Fruit fly (Drosophila melanogaster): ENCODE measurements around the gene DIP-epsilon.

Gene DIP-epsilon

dm6 chr2L:6339010-6339897 is 71.9 kb downstream of the DIP-epsilon start (continued):
- TF ChIP-seq CG7357 (GFP tag; IDR thresholded peaks at IDR 0.05) (peak; percentile 39; the same call in 1 of the 3 replicates), ATbp (GFP tag; optimal IDR thresholded peaks at IDR 0.05) (peak; percentile 34), disco-r (GFP tag; optimal IDR thresholded peaks at IDR 0.05) (no peak), CG2678 (tag; optimal IDR thresholded peaks at IDR 0.05) (peak; percentile 51), Hsf (GFP tag; optimal IDR thresholded peaks at IDR 0.05) (peak; percentile 32), CG11504 (tag; optimal IDR thresholded peaks at IDR 0.05) (peak; percentile 61), bcd (GFP tag; optimal IDR thresholded peaks at IDR 0.05) (peak; percentile 4), chif (GFP tag; optimal IDR thresholded peaks at IDR 0.05) (peak in 1 of 2 experiments; percentile 63), slp2 (GFP tag; optimal IDR thresholded peaks at IDR 0.05) (peak; percentile 10), wdn (GFP tag; IDR thresholded peaks at IDR 0.05) (peak; percentile 59), Ada2b (GFP tag; IDR thresholded peaks at IDR 0.05) (peak; percentile 25; the same call in 1 of the 2 replicates), CG34376 (GFP tag; optimal IDR thresholded peaks at IDR 0.05) (no peak), Ravus (GFP tag; IDR thresholded peaks at IDR 0.05) (no peak), CG2120 (GFP tag; optimal IDR thresholded peaks at IDR 0.05) (peak; percentile 71), cg (GFP tag; optimal IDR thresholded peaks at IDR 0.05) (peak; percentile 90), CG2875 (GFP tag; optimal IDR thresholded peaks at IDR 0.05) (no peak), CG10267 (tag; optimal IDR thresholded peaks at IDR 0.05) (peak; percentile 8), Hr3 (GFP tag; optimal IDR thresholded peaks at IDR 0.05) (peak; percentile 28), MBD-R2 (GFP tag; IDR thresholded peaks at IDR 0.05) (peak; percentile 5; the same call in 1 of the 2 replicates), nom (GFP tag; optimal IDR thresholded peaks at IDR 0.05) (peak; percentile 94), ems (GFP tag; optimal IDR thresholded peaks at IDR 0.05) (peak; percentile 27), HLHmδ (GFP tag; optimal IDR thresholded peaks at IDR 0.05) (peak; percentile 69), CG8290 (GFP tag; optimal IDR thresholded peaks at IDR 0.05) (no peak), CG8290 (tag; optimal IDR thresholded peaks at IDR 0.05) (peak in 1 of 2 experiments; percentile 16), Trl (optimal IDR thresholded peaks at IDR 0.05) (peak; percentile 55 to 66), Trl (GFP tag; optimal IDR thresholded peaks at IDR 0.05) (peak; percentile 38), CG13296 (GFP tag; optimal IDR thresholded peaks at IDR 0.05) (peak; percentile 22), CG9817 (tag; optimal IDR thresholded peaks at IDR 0.05) (peak; percentile 40), seq (GFP tag; IDR thresholded peaks at IDR 0.05) (0 out of 2 replicates have a peak, but pooled peaks have one; percentile 51), CG17385 (GFP tag; optimal IDR thresholded peaks at IDR 0.05) (peak; percentile 32), Mrtf (GFP tag; IDR thresholded peaks at IDR 0.05) (no peak), CG7928 (GFP tag; optimal IDR thresholded peaks at IDR 0.05) (no peak), CG16779 (GFP tag; IDR thresholded peaks at IDR 0.05) (no peak), CG2199 (GFP tag; IDR thresholded peaks at IDR 0.05) (peak; percentile 75; the same call in 2 of the 3 replicates), CG18764 (GFP tag; optimal IDR thresholded peaks at IDR 0.05) (peak; percentile 21), Rx (GFP tag; IDR thresholded peaks at IDR 0.05) (no peak), CG8089 (GFP tag; optimal IDR thresholded peaks at IDR 0.05) (no peak), CG7372 (GFP tag; IDR thresholded peaks at IDR 0.05) (no peak), CG30431 (GFP tag; optimal IDR thresholded peaks at IDR 0.05) (no peak), pros (GFP tag; optimal IDR thresholded peaks at IDR 0.05) (peak; percentile 32), dpn (GFP tag; optimal IDR thresholded peaks at IDR 0.05) (peak; percentile 9 to 52), CG15601 (tag; optimal IDR thresholded peaks at IDR 0.05) (no peak), bsh (GFP tag; optimal IDR thresholded peaks at IDR 0.05) (peak; percentile 36 to 67), nerfin-2 (GFP tag; IDR thresholded peaks at IDR 0.05; ENCODE audit: partially characterized antibody) (no peak), CG11456 (GFP tag; IDR thresholded peaks at IDR 0.05) (peak; percentile 34; the same call in 1 of the 3 replicates), gsb-n (tag; optimal IDR thresholded peaks at IDR 0.05) (no peak), Ssrp (tag; optimal IDR thresholded peaks at IDR 0.05) (peak; percentile 40), D19B (GFP tag; optimal IDR thresholded peaks at IDR 0.05) (no peak), CG14860 (GFP tag; IDR thresholded peaks at IDR 0.05; ENCODE audit: partially characterized antibody) (no peak)
